Worm (Caenorhabditis elegans) whole organism, L3 larva: ENCODE data around the gene C36A4.10.

Experiments used
- R02D3.7 ChIP-seq: fragments of 150-350 bp; optimal IDR thresholded peaks from 2 replicates; lab custom pipeline; 2014; ENCODE audit warnings: missing biosample characterization, missing genetic modification characterization
- ZK546.5 ChIP-seq: sonication (generic microtip); optimal IDR thresholded peaks from 2 replicates; lab custom pipeline; 2017; ENCODE audit warnings: missing biosample characterization, missing genetic modification characterization
- ama-1 ChIP-seq: fragments of 150-350 bp; optimal IDR thresholded peaks from 2 replicates; lab custom pipeline; 2018
- ceh-16 ChIP-seq: sonication (generic microtip); optimal IDR thresholded peaks from 2 replicates; lab custom pipeline; 2017; ENCODE audit warnings: missing biosample characterization, missing genetic modification characterization
- ceh-28 ChIP-seq: fragments of 150-350 bp; optimal IDR thresholded peaks from 2 replicates; lab custom pipeline; 2014; ENCODE audit warnings: missing biosample characterization, missing genetic modification reagents, missing genetic modification characterization
- ceh-82 ChIP-seq: fragments of 150-350 bp; optimal IDR thresholded peaks from 2 replicates; lab custom pipeline; 2014; ENCODE audit warnings: missing biosample characterization, missing genetic modification characterization
- ceh-9 ChIP-seq: sonication (generic microtip); optimal IDR thresholded peaks from 2 replicates; lab custom pipeline; 2018; ENCODE audit warnings: missing biosample characterization, missing genetic modification characterization
- daf-12 ChIP-seq: fragments of 150-350 bp; optimal IDR thresholded peaks from 2 replicates; lab custom pipeline; 2014; ENCODE audit warnings: missing biosample characterization, missing genetic modification reagents, missing genetic modification characterization
- egl-27 ChIP-seq: sonication (generic microtip); optimal IDR thresholded peaks from 4 replicates; lab custom pipeline; 2017; ENCODE audit warnings: missing biosample characterization, missing genetic modification reagents, missing genetic modification characterization
- elt-1 ChIP-seq: fragments of 150-350 bp; optimal IDR thresholded peaks from 2 replicates; lab custom pipeline; 2014; ENCODE audit warnings: missing biosample characterization, missing genetic modification characterization
- elt-2 ChIP-seq: sonication (generic microtip); optimal IDR thresholded peaks from 2 replicates; lab custom pipeline; 2016; ENCODE audit warnings: missing genetic modification reagents, mild to moderate bottlenecking, missing genetic modification characterization, missing compliant biosample characterization
- elt-3 ChIP-seq, 3 experiments: fragments of 150-350 bp in 1 of 3; sonication (generic microtip) in 2 of 3; optimal IDR thresholded peaks; 2 replicates in 2 of 3; 4 replicates in 1 of 3; lab custom pipeline; 2014 to 2017; ENCODE audit warnings: missing biosample characterization in 3 of 3, missing genetic modification characterization in 3 of 3
- eor-1 ChIP-seq, 2 experiments: fragments of 150-350 bp; optimal IDR thresholded peaks; 2 replicates each; lab custom pipeline; 2014 to 2018; ENCODE audit warnings: missing biosample characterization in 2 of 2, missing genetic modification characterization in 2 of 2
- fkh-10 ChIP-seq: sonication (generic microtip); optimal IDR thresholded peaks from 2 replicates; lab custom pipeline; 2017; ENCODE audit warnings: missing biosample characterization, missing genetic modification reagents, missing genetic modification characterization
- fkh-2 ChIP-seq: fragments of 150-350 bp; optimal IDR thresholded peaks from 2 replicates; lab custom pipeline; 2014; ENCODE audit warnings: missing biosample characterization, missing genetic modification reagents, missing genetic modification characterization
- fos-1 ChIP-seq: fragments of 150-350 bp; optimal IDR thresholded peaks from 2 replicates; lab custom pipeline; 2014; ENCODE audit warnings: missing biosample characterization, missing genetic modification characterization
- hmg-11 ChIP-seq: sonication (generic microtip); optimal IDR thresholded peaks from 2 replicates; lab custom pipeline; 2016; ENCODE audit warnings: missing genetic modification characterization, missing compliant biosample characterization
- lin-15B ChIP-seq: fragments of 150-350 bp; optimal IDR thresholded peaks from 2 replicates; lab custom pipeline; 2014; ENCODE audit warnings: missing biosample characterization, missing genetic modification characterization
- lin-39 ChIP-seq: fragments of 150-350 bp; optimal IDR thresholded peaks from 2 replicates; lab custom pipeline; 2018; ENCODE audit warnings: missing biosample characterization, missing genetic modification reagents, missing genetic modification characterization
- lsy-12 ChIP-seq: sonication (generic microtip); optimal IDR thresholded peaks from 2 replicates; lab custom pipeline; 2016; ENCODE audit warnings: mild to moderate bottlenecking, missing genetic modification characterization, missing compliant biosample characterization
- mdl-1 ChIP-seq: fragments of 150-350 bp; optimal IDR thresholded peaks from 2 replicates; lab custom pipeline; 2014; ENCODE audit warnings: missing biosample characterization, missing genetic modification characterization
- mml-1 ChIP-seq: fragments of 150-350 bp; sonication (generic microtip); optimal IDR thresholded peaks from 3 replicates; lab custom pipeline; 2014; ENCODE audit warnings: missing biosample characterization, missing genetic modification characterization
- nhr-11 ChIP-seq: fragments of 150-350 bp; optimal IDR thresholded peaks from 2 replicates; lab custom pipeline; 2014; ENCODE audit warnings: missing biosample characterization, missing genetic modification characterization
- nhr-12 ChIP-seq: fragments of 150-350 bp; optimal IDR thresholded peaks from 2 replicates; lab custom pipeline; 2014; ENCODE audit warnings: missing biosample characterization, missing genetic modification characterization
- nhr-23 ChIP-seq: fragments of 150-350 bp; optimal IDR thresholded peaks from 2 replicates; lab custom pipeline; 2014; ENCODE audit warnings: missing biosample characterization, missing genetic modification reagents, missing genetic modification characterization
- nhr-237 ChIP-seq: fragments of 150-350 bp; optimal IDR thresholded peaks from 2 replicates; lab custom pipeline; 2014; ENCODE audit warnings: missing biosample characterization, missing genetic modification characterization
- nhr-25 ChIP-seq: sonication (generic microtip); optimal IDR thresholded peaks from 2 replicates; lab custom pipeline; 2017; ENCODE audit warnings: missing biosample characterization, missing genetic modification characterization
- nhr-43 ChIP-seq: sonication (generic microtip); optimal IDR thresholded peaks from 2 replicates; lab custom pipeline; 2016; ENCODE audit warnings: mild to moderate bottlenecking, missing genetic modification characterization, missing compliant biosample characterization; ENCODE audit not compliant: poor library complexity, severe bottlenecking
- nhr-67 ChIP-seq: fragments of 150-350 bp; optimal IDR thresholded peaks from 2 replicates; lab custom pipeline; 2014; ENCODE audit warnings: missing biosample characterization, missing genetic modification characterization
- nhr-76 ChIP-seq: fragments of 150-350 bp; sonication (generic microtip); optimal IDR thresholded peaks from 5 replicates; lab custom pipeline; 2014; ENCODE audit warnings: missing biosample characterization, missing genetic modification characterization
- nhr-77 ChIP-seq: fragments of 150-350 bp; optimal IDR thresholded peaks from 2 replicates; lab custom pipeline; 2014; ENCODE audit warnings: missing biosample characterization, missing genetic modification characterization
- pqm-1 ChIP-seq: fragments of 150-350 bp; optimal IDR thresholded peaks from 2 replicates; lab custom pipeline; 2017; ENCODE audit warnings: missing biosample characterization, missing genetic modification characterization, inconsistent platforms
- sea-2 ChIP-seq: fragments of 150-350 bp; sonication (generic microtip); optimal IDR thresholded peaks from 4 replicates; lab custom pipeline; 2014; ENCODE audit warnings: missing biosample characterization, missing genetic modification reagents, missing genetic modification characterization
- skn-1 ChIP-seq: fragments of 150-350 bp; optimal IDR thresholded peaks from 2 replicates; lab custom pipeline; 2014; ENCODE audit warnings: missing biosample characterization, missing genetic modification characterization
- snpc-4 ChIP-seq: fragments of 150-350 bp; optimal IDR thresholded peaks from 2 replicates; lab custom pipeline; 2014; ENCODE audit warnings: missing biosample characterization, missing genetic modification characterization
- tbx-2 ChIP-seq: sonication (generic microtip); optimal IDR thresholded peaks from 2 replicates; lab custom pipeline; 2016; ENCODE audit warnings: mild to moderate bottlenecking, missing genetic modification characterization, missing compliant biosample characterization
- unc-39 ChIP-seq: sonication (generic microtip); optimal IDR thresholded peaks from 4 replicates; lab custom pipeline; 2017; ENCODE audit warnings: missing biosample characterization, missing genetic modification characterization
- unc-62 ChIP-seq: fragments of 150-350 bp; sonication (generic microtip); optimal IDR thresholded peaks from 4 replicates; lab custom pipeline; 2014; ENCODE audit warnings: missing biosample characterization, missing genetic modification reagents, missing genetic modification characterization
- zag-1 ChIP-seq: fragments of 150-350 bp; optimal IDR thresholded peaks from 2 replicates; lab custom pipeline; 2014; ENCODE audit warnings: missing biosample characterization, missing genetic modification characterization
- ztf-11 ChIP-seq: fragments of 150-350 bp; optimal IDR thresholded peaks from 2 replicates; lab custom pipeline; 2014; ENCODE audit warnings: missing biosample characterization, missing genetic modification characterization
- ztf-4 ChIP-seq: fragments of 150-350 bp; optimal IDR thresholded peaks from 2 replicates; lab custom pipeline; 2014; ENCODE audit warnings: missing biosample characterization, missing genetic modification characterization

Gene C36A4.10

DNA sequence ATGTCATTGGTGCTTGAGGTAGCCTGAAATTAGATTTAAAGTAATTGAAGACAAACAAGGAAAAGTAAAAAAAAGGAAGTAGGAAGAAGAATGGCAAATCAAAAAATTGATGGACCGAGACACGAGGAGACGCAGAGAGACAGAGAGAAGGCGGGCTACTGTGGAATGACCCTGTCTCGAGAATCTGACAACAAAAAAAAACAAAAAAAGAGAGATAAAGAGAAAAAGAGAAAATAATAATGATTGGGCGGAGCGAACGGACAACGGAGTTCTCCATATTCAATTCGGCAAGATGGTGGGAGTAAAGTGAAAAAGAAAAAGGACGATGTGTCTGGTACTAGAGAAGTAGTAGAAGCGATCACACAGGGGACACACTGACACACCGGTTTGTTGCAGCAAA, 22.3 kb downstream of the C36A4.10 start, which contains the start of gene toh-1:
Gene toh-1, minus strand, starts transcription at position 23 of the 400 bp plus-strand sequence.
- TF ChIP-seq nhr-23 (tag; lab: Kevin White, UChicago) (peak; percentile 31), nhr-25 (tag; lab: Kevin White, UChicago) (peak; percentile 22), eor-1 (tag; optimal IDR thresholded peaks at IDR 0.05; lab: Kevin White, UChicago) (no peak), ama-1 (lab: Kevin White, UChicago) (peak; percentile 29)

- TF ChIP-seq nhr-43 (tag; lab: Kevin White, UChicago) (peak; percentile 1), nhr-25 (tag; lab: Kevin White, UChicago) (peak; percentile 74), ceh-16 (tag; lab: Kevin White, UChicago) (no peak)
These were observed 23.7 kb downstream of the C36A4.10 start for ce11 chrIII:3807590-3807989.

ce11 chrIII:3806883-3807282, 24.4 kb downstream of the C36A4.10 start:
- TF ChIP-seq snpc-4 (no peak), fos-1 (tag; lab: Kevin White, UChicago) (no peak), zag-1 (tag; lab: Kevin White, UChicago) (no peak), nhr-77 (tag; lab: Kevin White, UChicago) (no peak), nhr-76 (tag; lab: Kevin White, UChicago) (no peak), ceh-16 (tag; lab: Kevin White, UChicago) (no peak), nhr-11 (no peak)

- no peak for TF ChIP-seq elt-3 (tag; optimal IDR thresholded peaks at IDR 0.05; lab: Kevin White, UChicago)
- no peak for TF ChIP-seq hmg-11
- TF ChIP-seq fkh-2 (tag; lab: Kevin White, UChicago): no peak
- TF ChIP-seq nhr-237 (tag; lab: Kevin White, UChicago): no peak
- TF ChIP-seq daf-12 (tag; lab: Kevin White, UChicago): no peak
- no peak for TF ChIP-seq ceh-82 (tag; lab: Kevin White, UChicago)
- no peak for TF ChIP-seq ceh-28
- no peak for TF ChIP-seq ama-1 (lab: Kevin White, UChicago)
- TF ChIP-seq zag-1 (tag; lab: Kevin White, UChicago): no peak
- TF ChIP-seq R02D3.7 (tag; lab: Kevin White, UChicago): no peak
- no peak for TF ChIP-seq egl-27
- no peak for TF ChIP-seq lin-15B (tag; lab: Kevin White, UChicago)
- no peak for TF ChIP-seq lsy-12 (tag; lab: Kevin White, UChicago)
- TF ChIP-seq fkh-10 (GFP tag; lab: Kevin White, UChicago): no peak
- TF ChIP-seq ceh-16 (tag; lab: Kevin White, UChicago): no peak
- no peak for TF ChIP-seq snpc-4
- no peak for TF ChIP-seq nhr-67 (tag; lab: Kevin White, UChicago)
- no peak for TF ChIP-seq ztf-11
- TF ChIP-seq unc-39 (tag; lab: Kevin White, UChicago): no peak
- TF ChIP-seq nhr-77 (tag; lab: Kevin White, UChicago): no peak
These were observed 26.9 kb downstream of the C36A4.10 start, which contains the start of gene xbx-5 for ce11 chrIII:3804422-3804821. TSS of gene xbx-5 (minus strand) at chrIII:3804477.

- TF ChIP-seq unc-62 (no peak), ztf-11 (no peak), lin-15B (tag; lab: Kevin White, UChicago) (no peak), mdl-1 (tag; lab: Kevin White, UChicago) (no peak)
These were observed 28.2 kb downstream of the C36A4.10 start for ce11 chrIII:3803113-3803512.

DNA sequence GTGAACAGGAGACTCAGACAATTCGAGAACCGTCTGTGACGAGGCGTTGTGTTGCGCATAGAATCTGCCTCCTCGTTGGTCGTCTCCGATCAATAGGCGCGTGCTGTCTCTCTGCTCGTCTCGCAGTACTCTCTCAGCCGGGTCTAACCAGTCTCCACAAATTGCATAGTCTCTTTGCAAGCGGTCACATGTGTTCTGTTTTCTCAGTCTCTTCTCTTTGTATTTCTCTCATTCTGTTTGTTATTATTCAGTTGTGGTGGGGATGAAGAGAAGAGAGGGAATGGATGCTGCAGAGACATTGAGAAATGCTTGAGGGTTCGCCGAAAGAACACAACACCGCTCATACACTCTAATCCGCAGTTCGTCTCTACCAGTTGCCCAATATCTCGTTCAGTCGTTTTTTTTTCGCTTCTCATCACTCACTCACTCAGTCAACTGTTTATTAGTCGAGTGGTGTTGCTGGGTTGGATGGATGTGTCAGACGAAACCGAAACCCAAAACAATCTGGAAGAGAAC, 29.8 kb downstream of the C36A4.10 start:
- TF ChIP-seq mml-1 (tag; lab: Kevin White, UChicago) (no peak), ama-1 (lab: Kevin White, UChicago) (peak; percentile 20), ztf-11 (no peak), sea-2 (peak; percentile 43), lin-39 (peak; percentile 96), lin-15B (tag; lab: Kevin White, UChicago) (peak; percentile 86), hmg-11 (peak; percentile 99), tbx-2 (tag; lab: Kevin White, UChicago) (peak; percentile 91), pqm-1 (peak; percentile 84), skn-1 (peak; percentile 85), ztf-4 (tag; lab: Kevin White, UChicago) (peak; percentile 81), ceh-9 (tag; lab: Kevin White, UChicago) (no peak), ceh-16 (tag; lab: Kevin White, UChicago) (peak; percentile 43), unc-62 (peak; percentile 95), nhr-43 (tag; lab: Kevin White, UChicago) (peak; percentile 93), ZK546.5 (tag; lab: Kevin White, UChicago) (peak; percentile 15), eor-1 (tag; optimal IDR thresholded peaks at IDR 0.05; lab: Kevin White, UChicago) (no peak), elt-2 (tag; lab: Kevin White, UChicago) (peak; percentile 74), fkh-2 (tag; lab: Kevin White, UChicago) (peak; percentile 64), lsy-12 (tag; lab: Kevin White, UChicago) (peak; percentile 94), snpc-4 (peak; percentile 88), nhr-12 (tag; lab: Kevin White, UChicago) (no peak), nhr-25 (tag; lab: Kevin White, UChicago) (peak; percentile 96), R02D3.7 (tag; lab: Kevin White, UChicago) (peak; percentile 82), unc-39 (tag; lab: Kevin White, UChicago) (peak; percentile 28), elt-1 (tag; lab: Kevin White, UChicago) (peak; percentile 87)
